Fruit fly (Drosophila melanogaster): Measurements from ENCODE around the gene Sgt1.

- TF ChIP-seq h (optimal IDR thresholded peaks at IDR 0.05) (no peak), ttk (optimal IDR thresholded peaks at IDR 0.05) (no peak), Myc (optimal IDR thresholded peaks at IDR 0.05) (no peak), psq (optimal IDR thresholded peaks at IDR 0.05) (no peak)
Measured at dm6 chr3R:8353994-8354393, 48.9 kb upstream of the Sgt1 start.

Data from Kc167 (cell line).